Fruit fly (Drosophila melanogaster) S2 (cell line): ENCODE measurements around the gene Dab.

Experiments used
- CG8478 ChIP-seq: fragments of >200 bp; optimal IDR thresholded peaks from 2 replicates; lab custom pipeline; 2018
- CTCF ChIP-seq, 2 experiments: fragments of >200 bp; optimal IDR thresholded peaks; 2 replicates each; lab custom pipeline; 2018

Dab gene

dm6 chr3L:16693844-16694243 lies 18.1 kb upstream of the Dab start:
- TF ChIP-seq CTCF (optimal IDR thresholded peaks at IDR 0.05; lab: Kevin White, UChicago): no peak
- no peak for TF ChIP-seq CG8478 (lab: Kevin White, UChicago)

dm6 chr3L:16695076-16695847 lies 16.7 kb upstream of the Dab start:
- TF ChIP-seq CG8478 (lab: Kevin White, UChicago) (no peak), CTCF (optimal IDR thresholded peaks at IDR 0.05; lab: Kevin White, UChicago) (no peak)

DNA sequence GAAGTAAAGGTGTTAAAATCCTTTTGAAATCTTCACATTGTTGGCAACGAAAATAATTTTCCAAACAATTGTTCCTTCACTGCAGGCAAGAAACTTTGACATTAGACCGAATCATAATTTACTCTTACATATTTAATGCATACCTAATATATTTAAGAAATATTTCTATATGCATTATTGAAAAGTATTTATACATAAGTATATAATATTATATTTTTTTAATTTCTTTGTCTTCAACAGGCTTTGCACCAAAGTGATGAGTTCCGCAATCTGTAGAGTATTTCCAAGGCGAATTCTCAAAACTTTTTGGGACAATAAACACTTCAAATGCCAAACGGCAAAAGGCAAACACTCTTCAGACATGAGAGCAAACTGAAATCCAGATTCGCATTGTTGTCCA lies 14.9 kb upstream of the Dab start:
- TF ChIP-seq CG8478 (lab: Kevin White, UChicago): no peak
- no peak for TF ChIP-seq CTCF (optimal IDR thresholded peaks at IDR 0.05; lab: Kevin White, UChicago)

dm6 chr3L:16698089-16698488 lies 13.8 kb upstream of the Dab start:
- TF ChIP-seq CG8478 (lab: Kevin White, UChicago) (no peak), CTCF (optimal IDR thresholded peaks at IDR 0.05; lab: Kevin White, UChicago) (no peak)

DNA sequence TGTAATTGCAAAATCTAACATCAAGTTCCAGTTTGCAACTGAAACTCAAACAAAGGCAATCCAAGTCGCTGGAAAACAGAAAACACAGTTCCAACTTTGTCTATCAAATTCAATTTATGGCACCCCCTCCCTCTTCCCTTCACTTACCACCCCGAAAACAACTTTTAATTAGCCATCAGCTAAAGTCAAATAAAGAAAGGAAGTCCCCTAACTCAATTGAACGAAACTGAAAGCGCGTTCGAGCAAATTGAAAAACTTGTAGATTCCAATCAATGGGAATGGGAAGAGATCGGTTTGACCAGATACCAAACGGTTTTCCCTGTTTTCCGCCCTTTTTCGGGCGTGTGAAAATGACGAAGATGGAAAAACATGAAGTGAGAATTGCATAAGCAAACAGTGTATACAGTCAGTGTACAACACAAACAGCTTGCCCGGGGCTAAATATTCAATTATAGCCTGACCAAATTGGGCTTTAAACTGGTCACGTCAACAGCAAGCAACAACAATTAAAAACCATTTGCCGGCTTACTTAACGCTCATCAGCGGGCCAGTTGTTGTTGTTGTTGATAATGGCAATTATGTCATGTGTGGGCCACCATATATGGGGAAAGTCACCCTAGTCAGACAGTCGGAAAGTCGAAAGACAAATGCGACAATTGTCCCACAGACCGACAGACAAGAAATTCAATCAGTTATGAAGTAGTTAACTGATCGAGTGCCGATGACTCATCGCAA lies 12.5 kb upstream of the Dab start:
- TF ChIP-seq CTCF (optimal IDR thresholded peaks at IDR 0.05; lab: Kevin White, UChicago): no peak
- no peak for TF ChIP-seq CG8478 (lab: Kevin White, UChicago)

DNA sequence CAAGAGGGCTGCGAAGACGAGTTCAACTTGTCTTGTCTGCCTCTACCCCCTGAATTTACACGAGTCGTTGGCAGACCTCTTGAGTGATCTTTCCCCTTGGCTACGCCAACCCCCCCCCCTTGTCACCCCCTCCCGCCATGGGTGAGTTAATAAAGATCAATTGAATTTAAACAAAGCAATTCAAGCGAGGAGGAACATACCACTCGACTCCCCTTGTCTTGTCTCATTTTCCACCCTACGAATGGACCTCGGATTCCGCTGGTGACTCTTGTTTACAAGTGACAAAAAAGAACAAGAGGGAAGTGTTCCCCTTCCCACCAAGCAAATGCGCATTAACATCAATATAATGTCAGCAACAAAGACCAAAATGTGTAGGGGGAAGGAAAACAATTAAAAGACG lies 9.1 kb upstream of the Dab start:
- TF ChIP-seq CTCF (optimal IDR thresholded peaks at IDR 0.05; lab: Kevin White, UChicago): no peak

DNA sequence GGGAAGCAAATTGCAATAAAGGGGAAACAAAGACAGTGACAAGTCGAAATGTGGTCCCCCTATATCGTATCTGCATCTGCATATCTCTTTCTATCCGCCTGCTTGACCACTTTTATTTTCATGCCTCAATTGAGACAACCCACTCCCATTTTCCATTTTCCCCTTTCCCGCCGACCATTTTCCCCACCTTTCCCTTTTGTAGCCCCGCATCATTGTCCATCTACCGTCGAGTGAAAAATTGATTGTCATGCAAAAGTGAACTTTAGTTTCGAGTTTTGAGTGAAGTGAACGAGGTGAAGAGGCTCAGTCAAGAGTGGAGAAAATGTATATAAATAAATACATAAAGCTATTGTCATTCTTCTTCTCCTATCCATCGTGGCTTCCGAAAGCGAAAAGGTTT lies 7.7 kb upstream of the Dab start:
- TF ChIP-seq CTCF (optimal IDR thresholded peaks at IDR 0.05; lab: Kevin White, UChicago): no peak
- TF ChIP-seq CG8478 (lab: Kevin White, UChicago): no peak

dm6 chr3L:16704673-16705072 lies 7.3 kb upstream of the Dab start, which contains the start of gene CG9692:
Gene CG9692, plus strand, starts transcription at chr3L:16704973.
- TF ChIP-seq CTCF (optimal IDR thresholded peaks at IDR 0.05; lab: Kevin White, UChicago): no peak
- TF ChIP-seq CG8478 (lab: Kevin White, UChicago): no peak

dm6 chr3L:16705630-16706029 lies 6.3 kb upstream of the Dab start:
- TF ChIP-seq CG8478 (lab: Kevin White, UChicago) (no peak), CTCF (optimal IDR thresholded peaks at IDR 0.05; lab: Kevin White, UChicago) (peak; percentile 62 to 70)

dm6 chr3L:16708738-16709350 lies 3.1 kb upstream of the Dab start:
- TF ChIP-seq CG8478 (lab: Kevin White, UChicago): no peak
- no peak for TF ChIP-seq CTCF (optimal IDR thresholded peaks at IDR 0.05; lab: Kevin White, UChicago)

DNA sequence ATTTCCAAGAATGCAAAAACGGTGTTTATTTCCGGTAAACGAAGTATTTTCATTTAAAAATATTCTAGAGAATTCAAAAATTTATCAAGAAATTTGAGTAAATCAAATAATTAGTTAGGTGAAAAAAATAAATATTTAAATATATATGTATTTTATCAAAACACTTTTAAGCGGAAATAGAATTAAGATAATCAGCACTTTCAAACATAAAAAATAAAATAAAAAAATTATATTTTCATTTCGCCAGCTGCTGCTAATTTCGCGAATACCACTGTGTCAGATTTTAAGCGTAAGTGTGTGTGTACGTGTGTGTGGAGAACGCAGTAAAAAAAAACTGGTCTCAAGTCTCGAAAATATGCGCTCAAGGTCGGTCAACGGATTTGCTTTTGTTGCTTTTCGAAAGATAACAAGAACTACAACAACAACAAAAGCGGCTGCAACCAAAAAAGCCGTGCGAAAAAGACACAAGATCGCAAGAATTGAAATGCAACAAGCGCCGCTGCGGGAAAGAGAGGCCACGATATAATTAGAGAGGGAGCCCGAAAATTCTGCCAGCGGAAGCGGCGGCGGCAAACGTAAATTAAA lies 2.2 kb upstream of the Dab start:
- TF ChIP-seq CTCF (optimal IDR thresholded peaks at IDR 0.05; lab: Kevin White, UChicago) (no peak), CG8478 (lab: Kevin White, UChicago) (no peak)

- TF ChIP-seq CTCF (optimal IDR thresholded peaks at IDR 0.05; lab: Kevin White, UChicago) (no peak), CG8478 (lab: Kevin White, UChicago) (no peak)
These were observed 1.5 kb upstream of the Dab start for dm6 chr3L:16710258-16711020.

DNA sequence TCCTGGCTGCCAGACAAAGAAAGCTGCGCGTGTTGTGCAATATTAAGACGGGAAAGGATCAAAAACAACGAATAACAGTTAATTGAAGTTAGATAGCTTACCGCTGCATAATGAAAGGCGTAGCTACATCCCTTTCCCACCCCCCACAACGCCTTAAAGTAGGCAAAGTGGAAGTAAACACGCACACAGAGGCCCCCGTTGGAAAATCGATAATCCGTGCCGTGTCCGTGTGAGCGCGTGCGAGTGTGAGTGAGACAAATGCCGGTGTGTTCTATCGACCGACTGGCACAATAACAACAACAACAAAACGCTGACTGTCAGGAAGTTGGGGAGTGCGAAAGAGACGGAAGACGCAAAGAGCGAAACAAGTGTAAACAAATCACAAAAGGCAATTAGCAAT lies 445 bp downstream of the Dab start:
- TF ChIP-seq CTCF (optimal IDR thresholded peaks at IDR 0.05; lab: Kevin White, UChicago): peak in 1 of 2 experiments; percentile 40
- TF ChIP-seq CG8478 (lab: Kevin White, UChicago): no peak
